Fruit fly (Drosophila melanogaster) whole organism: ENCODE measurements around the gene CG14282.

Experiments used
- CG8478 ChIP-seq: fragments of >200 bp; optimal IDR thresholded peaks from 2 replicates; lab custom pipeline; 2018; ENCODE audit warnings: inconsistent platforms
- Dll ChIP-seq: fragments of >200 bp; optimal IDR thresholded peaks from 2 replicates; lab custom pipeline; 2017
- EcR ChIP-seq, 2 experiments: fragments of >200 bp; optimal IDR thresholded peaks; 2 replicates each; lab custom pipeline; 2017; ENCODE audit warnings: missing biosample characterization in 2 of 2, missing genetic modification characterization in 2 of 2, missing genetic modification reagents in 2 of 2
- pan ChIP-seq: fragments of >200 bp; optimal IDR thresholded peaks from 2 replicates; lab custom pipeline; 2017
- psq ChIP-seq: fragments of >200 bp; optimal IDR thresholded peaks from 2 replicates; lab custom pipeline; 2017
- usp ChIP-seq: fragments of >200 bp; optimal IDR thresholded peaks from 2 replicates; lab custom pipeline; 2017; ENCODE audit warnings: missing biosample characterization, missing genetic modification characterization, mixed read lengths

Gene CG14282

dm6 chr3R:19176700-19177099 lies at the start of gene CG14282:
TSS of gene CG14282 (plus strand) at chr3R:19177000.
- TF ChIP-seq psq (no peak), usp (GFP tag; lab: Kevin White, UChicago) (no peak), Dll (lab: Kevin White, UChicago) (no peak), pan (lab: Kevin White, UChicago) (no peak), EcR (GFP tag; optimal IDR thresholded peaks at IDR 0.05; lab: Kevin White, UChicago) (no peak), CG8478 (lab: Kevin White, UChicago) (no peak)

dm6 chr3R:19132146-19132833 lies 44.5 kb upstream of the CG14282 start, which contains the start of gene Cyp12a5:
TSS of gene Cyp12a5 (plus strand) at chr3R:19132648.
- no peak for TF ChIP-seq EcR (GFP tag; optimal IDR thresholded peaks at IDR 0.05; lab: Kevin White, UChicago)

- no peak for TF ChIP-seq Dll (lab: Kevin White, UChicago)
- TF ChIP-seq CG8478 (lab: Kevin White, UChicago): no peak
- no peak for TF ChIP-seq usp (GFP tag; lab: Kevin White, UChicago)
- no peak for TF ChIP-seq EcR (GFP tag; optimal IDR thresholded peaks at IDR 0.05; lab: Kevin White, UChicago)
These were observed 41.8 kb upstream of the CG14282 start, which contains the start of gene Cyp12a4 for dm6 chr3R:19134957-19135356. TSS of gene Cyp12a4 (plus strand) at chr3R:19135158.

- no peak for TF ChIP-seq pan (lab: Kevin White, UChicago)
- TF ChIP-seq Dll (lab: Kevin White, UChicago): peak; percentile 94
- no peak for TF ChIP-seq EcR (GFP tag; optimal IDR thresholded peaks at IDR 0.05; lab: Kevin White, UChicago)
These were observed 29.1 kb upstream of the CG14282 start, which contains the start of gene Ppcs for dm6 chr3R:19147511-19148239. TSS of gene Ppcs (minus strand) at chr3R:19147910.

- TF ChIP-seq psq (no peak), CG8478 (lab: Kevin White, UChicago) (no peak), EcR (GFP tag; optimal IDR thresholded peaks at IDR 0.05; lab: Kevin White, UChicago) (no peak), Dll (lab: Kevin White, UChicago) (no peak), usp (GFP tag; lab: Kevin White, UChicago) (no peak), pan (lab: Kevin White, UChicago) (no peak)
These were observed 25.7 kb upstream of the CG14282 start for dm6 chr3R:19150856-19151651.

dm6 chr3R:19151848-19152787 lies 24.7 kb upstream of the CG14282 start:
- TF ChIP-seq pan (lab: Kevin White, UChicago): no peak
- no peak for TF ChIP-seq CG8478 (lab: Kevin White, UChicago)

dm6 chr3R:19152835-19153234 lies 24.0 kb upstream of the CG14282 start:
- TF ChIP-seq pan (lab: Kevin White, UChicago): no peak
- TF ChIP-seq CG8478 (lab: Kevin White, UChicago): no peak
- TF ChIP-seq usp (GFP tag; lab: Kevin White, UChicago): no peak
- TF ChIP-seq Dll (lab: Kevin White, UChicago): no peak
- no peak for TF ChIP-seq EcR (GFP tag; optimal IDR thresholded peaks at IDR 0.05; lab: Kevin White, UChicago)
- TF ChIP-seq psq: no peak

- TF ChIP-seq CG8478 (lab: Kevin White, UChicago) (no peak), Dll (lab: Kevin White, UChicago) (no peak), pan (lab: Kevin White, UChicago) (no peak), psq (no peak), usp (GFP tag; lab: Kevin White, UChicago) (no peak), EcR (GFP tag; optimal IDR thresholded peaks at IDR 0.05; lab: Kevin White, UChicago) (no peak)
These were observed 23.3 kb upstream of the CG14282 start, which contains the start of gene CG5835 for dm6 chr3R:19153502-19153983. TSS of gene CG5835 (minus strand) at chr3R:19153686.

- TF ChIP-seq psq (no peak), pan (lab: Kevin White, UChicago) (no peak), Dll (lab: Kevin White, UChicago) (no peak), EcR (GFP tag; optimal IDR thresholded peaks at IDR 0.05; lab: Kevin White, UChicago) (no peak), CG8478 (lab: Kevin White, UChicago) (no peak), usp (GFP tag; lab: Kevin White, UChicago) (no peak)
These were observed 20.0 kb upstream of the CG14282 start, which contains the start of gene nanos for dm6 chr3R:19156670-19157402. TSS of gene nanos (plus strand) at chr3R:19157238.

- no peak for TF ChIP-seq usp (GFP tag; lab: Kevin White, UChicago)
- TF ChIP-seq pan (lab: Kevin White, UChicago): no peak
- no peak for TF ChIP-seq EcR (GFP tag; optimal IDR thresholded peaks at IDR 0.05; lab: Kevin White, UChicago)
- no peak for TF ChIP-seq Dll (lab: Kevin White, UChicago)
- no peak for TF ChIP-seq CG8478 (lab: Kevin White, UChicago)
- no peak for TF ChIP-seq psq
These were observed 18.8 kb upstream of the CG14282 start for dm6 chr3R:19157997-19158396.
